Fruit fly (Drosophila melanogaster) whole organism, wandering third instar larva: ENCODE measurements around the gene Cdc6.

ENCODE experiments used
- Abd-B ChIP-seq: fragments of >200 bp; optimal IDR thresholded peaks from 2 replicates; lab custom pipeline; 2017; ENCODE audit warnings: missing biosample characterization, missing genetic modification characterization
- CG32264 ChIP-seq: fragments of 200-800 bp; sonication (Bioruptor generic); optimal IDR thresholded peaks from 2 replicates; lab custom pipeline; 2016; ENCODE audit warnings: missing biosample characterization, missing genetic modification characterization
- CG9705 ChIP-seq: fragments of 200-800 bp; sonication (Bioruptor generic); optimal IDR thresholded peaks from 2 replicates; lab custom pipeline; 2018; ENCODE audit warnings: missing biosample characterization, mild to moderate bottlenecking, missing genetic modification characterization
- CrebA ChIP-seq: fragments of 200-800 bp; sonication (Bioruptor generic); optimal IDR thresholded peaks from 2 replicates; lab custom pipeline; 2016; ENCODE audit warnings: missing biosample characterization, mild to moderate bottlenecking, missing genetic modification characterization, borderline replicate concordance
- Dfd ChIP-seq: fragments of >200 bp; optimal IDR thresholded peaks from 2 replicates; lab custom pipeline; 2017; ENCODE audit warnings: missing biosample characterization, missing genetic modification characterization
- Dif ChIP-seq: fragments of 200-275, 200-300 bp; sonication (Bioruptor generic); optimal IDR thresholded peaks from 2 replicates; lab custom pipeline; 2018; ENCODE audit warnings: missing biosample characterization, missing genetic modification characterization; ENCODE audit not compliant: partially characterized antibody
- GATAd ChIP-seq: sonication (Bioruptor generic); optimal IDR thresholded peaks from 2 replicates; lab custom pipeline; 2016; ENCODE audit warnings: missing biosample characterization, missing genetic modification characterization
- HLH106 ChIP-seq: fragments of 200-800 bp; optimal IDR thresholded peaks from 3 replicates; lab custom pipeline; 2019; ENCODE audit warnings: missing biosample characterization, mild to moderate bottlenecking, missing genetic modification characterization, moderate library complexity
- Hnf4 ChIP-seq: fragments of 200-800 bp; sonication (Bioruptor generic); optimal IDR thresholded peaks from 2 replicates; lab custom pipeline; 2016; ENCODE audit warnings: missing biosample characterization, mild to moderate bottlenecking, missing genetic modification characterization
- Hr78 ChIP-seq: fragments of >200 bp; optimal IDR thresholded peaks from 2 replicates; lab custom pipeline; 2017; ENCODE audit warnings: missing biosample characterization, missing genetic modification characterization
- Hr83 ChIP-seq: fragments of 200-300 bp; sonication (Bioruptor generic); optimal IDR thresholded peaks from 2 replicates; lab custom pipeline; 2016; ENCODE audit warnings: missing biosample characterization, mild to moderate bottlenecking, missing genetic modification characterization, moderate library complexity; ENCODE audit not compliant: poor library complexity, severe bottlenecking
- Jra ChIP-seq: sonication (Bioruptor generic); optimal IDR thresholded peaks from 2 replicates; lab custom pipeline; 2016; ENCODE audit warnings: missing biosample characterization, missing genetic modification characterization
- Mio ChIP-seq: sonication (Bioruptor generic); optimal IDR thresholded peaks from 2 replicates; lab custom pipeline; 2016; ENCODE audit warnings: missing biosample characterization, missing genetic modification characterization
- Myc ChIP-seq: fragments of >200 bp; optimal IDR thresholded peaks from 2 replicates; lab custom pipeline; 2017
- N ChIP-seq: fragments of >200 bp; optimal IDR thresholded peaks from 2 replicates; lab custom pipeline; 2018; ENCODE audit warnings: missing biosample characterization, missing external identifiers, missing genetic modification characterization
- OdsH ChIP-seq: fragments of 200-800 bp; sonication (Bioruptor generic); optimal IDR thresholded peaks from 2 replicates; lab custom pipeline; 2016; ENCODE audit warnings: missing biosample characterization, mild to moderate bottlenecking, missing genetic modification characterization
- Rel ChIP-seq, 2 experiments: fragments of 200-800 bp; sonication (Bioruptor generic) in 1 of 2; optimal IDR thresholded peaks; 2 replicates in 1 of 2; 3 replicates in 1 of 2; lab custom pipeline; 2016 to 2019; ENCODE audit warnings: mild to moderate bottlenecking in 2 of 2, missing biosample characterization in 2 of 2, missing genetic modification characterization in 2 of 2, moderate library complexity in 1 of 2
- Sp1 ChIP-seq: fragments of 200-800 bp; sonication (Bioruptor generic); optimal IDR thresholded peaks from 3 replicates; lab custom pipeline; 2019; ENCODE audit warnings: missing biosample characterization, mild to moderate bottlenecking, missing genetic modification characterization, moderate library complexity
- Vsx2 ChIP-seq: fragments of 200-300, 225-300 bp; sonication (Bioruptor generic); optimal IDR thresholded peaks from 2 replicates; lab custom pipeline; 2018; ENCODE audit warnings: missing biosample characterization, missing genetic modification characterization; ENCODE audit not compliant: partially characterized antibody
- br ChIP-seq: fragments of 200-800 bp; sonication (Bioruptor generic); optimal IDR thresholded peaks from 2 replicates; lab custom pipeline; 2016; ENCODE audit warnings: missing biosample characterization, missing genetic modification characterization
- brk ChIP-seq: fragments of 200-800 bp; sonication (Bioruptor generic); optimal IDR thresholded peaks from 2 replicates; lab custom pipeline; 2016; ENCODE audit warnings: missing biosample characterization, mild to moderate bottlenecking, missing genetic modification characterization
- dl ChIP-seq, 2 experiments: fragments of 175-275, 200-275 bp in 1 of 2; fragments of 200-275 bp in 1 of 2; sonication (Bioruptor generic); optimal IDR thresholded peaks; lab custom pipeline; 2018; ENCODE audit warnings: mild to moderate bottlenecking in 2 of 2, missing biosample characterization in 2 of 2, missing genetic modification characterization in 2 of 2, moderate library complexity in 2 of 2; ENCODE audit not compliant: partially characterized antibody in 2 of 2, insufficient read depth in 1 of 2
- dmrt93B ChIP-seq: fragments of 200-800 bp; sonication (Bioruptor generic); optimal IDR thresholded peaks from 2 replicates; lab custom pipeline; 2018; ENCODE audit warnings: missing biosample characterization, mild to moderate bottlenecking, missing genetic modification characterization
- dsf ChIP-seq: sonication (Bioruptor generic); optimal IDR thresholded peaks from 2 replicates; lab custom pipeline; 2016; ENCODE audit warnings: missing biosample characterization, missing genetic modification characterization, borderline replicate concordance
- ey ChIP-seq: fragments of 200-800 bp; sonication (Bioruptor generic); optimal IDR thresholded peaks from 2 replicates; lab custom pipeline; 2016; ENCODE audit warnings: missing biosample characterization, missing genetic modification characterization
- foxo ChIP-seq, 2 experiments: fragments of 200-800 bp; sonication (Bioruptor generic); optimal IDR thresholded peaks; 2 replicates in 1 of 2; 3 replicates in 1 of 2; lab custom pipeline; 2016 to 2017; ENCODE audit warnings: missing biosample characterization in 2 of 2, missing genetic modification characterization in 2 of 2
- fru ChIP-seq: fragments of 200-800 bp; sonication (Bioruptor generic); optimal IDR thresholded peaks from 3 replicates; lab custom pipeline; 2016; ENCODE audit warnings: missing biosample characterization, mild to moderate bottlenecking, missing genetic modification characterization
- h ChIP-seq: fragments of 200-800 bp; sonication (Bioruptor generic); optimal IDR thresholded peaks from 3 replicates; lab custom pipeline; 2016; ENCODE audit warnings: missing biosample characterization, mild to moderate bottlenecking, missing genetic modification characterization
- jim ChIP-seq: fragments of 175-275, 200-325 bp; sonication (Bioruptor generic); optimal IDR thresholded peaks from 2 replicates; lab custom pipeline; 2016; ENCODE audit warnings: missing biosample characterization, mild to moderate bottlenecking, missing genetic modification characterization
- lola ChIP-seq: fragments of >200 bp; optimal IDR thresholded peaks from 2 replicates; lab custom pipeline; 2017; ENCODE audit warnings: missing biosample characterization, missing genetic modification characterization
- pan ChIP-seq: fragments of >200 bp; optimal IDR thresholded peaks from 2 replicates; lab custom pipeline; 2017
- psq ChIP-seq: fragments of 200-800 bp; sonication (Bioruptor generic); optimal IDR thresholded peaks from 3 replicates; lab custom pipeline; 2017; ENCODE audit warnings: missing biosample characterization, mild to moderate bottlenecking, missing genetic modification characterization, moderate library complexity
- rgr ChIP-seq: fragments of 200-800 bp; sonication (Bioruptor generic); optimal IDR thresholded peaks from 3 replicates; lab custom pipeline; 2016; ENCODE audit warnings: missing biosample characterization, mild to moderate bottlenecking, missing genetic modification characterization
- sage ChIP-seq: fragments of 200-800 bp; sonication (Bioruptor generic); optimal IDR thresholded peaks from 2 replicates; lab custom pipeline; 2016; ENCODE audit warnings: missing biosample characterization, mild to moderate bottlenecking, missing genetic modification characterization
- sv ChIP-seq: fragments of 200-800 bp; sonication (Bioruptor generic); optimal IDR thresholded peaks from 3 replicates; lab custom pipeline; 2016; ENCODE audit warnings: missing biosample characterization, missing genetic modification characterization
- tai ChIP-seq: sonication (Bioruptor generic); optimal IDR thresholded peaks from 2 replicates; lab custom pipeline; 2016; ENCODE audit warnings: missing biosample characterization, missing genetic modification characterization
- usp ChIP-seq: fragments of >200 bp; optimal IDR thresholded peaks from 2 replicates; lab custom pipeline; 2017; ENCODE audit warnings: missing biosample characterization, missing genetic modification characterization
- woc ChIP-seq: sonication (Bioruptor generic); optimal IDR thresholded peaks from 2 replicates; lab custom pipeline; 2016; ENCODE audit warnings: missing biosample characterization, mild to moderate bottlenecking, missing genetic modification characterization

Cdc6 gene

DNA sequence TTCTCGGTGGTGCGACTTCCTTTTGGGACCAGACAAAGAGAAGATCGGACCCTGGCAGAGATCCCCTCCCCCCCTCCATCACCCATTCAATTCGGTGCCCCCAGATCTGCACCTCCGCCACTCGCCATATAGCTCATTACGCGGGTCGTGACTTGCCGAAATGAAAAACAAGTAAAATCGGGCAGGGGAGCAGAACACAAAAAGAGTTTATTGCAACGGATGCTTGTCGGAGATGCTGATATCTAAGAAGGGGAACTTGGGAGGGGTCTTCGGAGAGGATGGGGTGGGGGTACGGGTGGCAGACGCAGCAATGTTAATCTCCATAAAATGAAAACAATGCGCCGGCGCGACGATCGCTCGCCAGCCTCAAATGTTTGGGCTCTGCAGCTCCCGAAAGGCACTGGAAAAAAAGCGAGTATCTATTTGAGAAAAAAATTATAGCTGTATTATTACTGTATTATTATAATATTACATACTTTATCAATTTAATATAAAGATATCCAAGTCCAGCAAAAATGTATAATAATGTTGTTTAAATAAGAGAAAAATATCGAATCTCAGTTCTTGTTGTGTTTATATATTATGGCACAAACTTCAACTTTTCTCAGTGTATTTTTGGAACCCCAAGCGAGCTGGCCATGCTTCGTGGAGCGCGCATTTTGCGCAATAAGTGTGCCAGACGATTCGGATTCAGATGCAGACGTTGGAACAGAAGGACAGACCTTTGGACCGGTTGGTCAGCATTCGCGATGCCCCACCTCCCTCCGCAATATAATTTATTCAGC, 34.1 kb upstream of the Cdc6 start:
- TF ChIP-seq rgr (GFP tag; lab: Kevin White, UChicago) (peak; percentile 89), brk (GFP tag; lab: Kevin White, UChicago) (peak; percentile 87), dsf (GFP tag; lab: Kevin White, UChicago) (peak; percentile 17), GATAd (no peak), foxo (GFP tag; optimal IDR thresholded peaks at IDR 0.05; lab: Kevin White, UChicago) (peak in 1 of 2 experiments; percentile 89), Dif (GFP tag; lab: Kevin White, UChicago) (peak; percentile 45), Hnf4 (GFP tag; lab: Kevin White, UChicago) (peak; percentile 78), dmrt93B (peak; percentile 80), Abd-B (GFP tag; lab: Kevin White, UChicago) (no peak), h (GFP tag; lab: Kevin White, UChicago) (peak; percentile 80), woc (GFP tag; lab: Kevin White, UChicago) (peak; percentile 63), Mio (GFP tag; lab: Kevin White, UChicago) (no peak), CG9705 (GFP tag; lab: Kevin White, UChicago) (peak; percentile 82), CG32264 (GFP tag; lab: Kevin White, UChicago) (peak; percentile 21), usp (GFP tag; lab: Kevin White, UChicago) (no peak), Myc (lab: Kevin White, UChicago) (no peak), Sp1 (GFP tag; lab: Kevin White, UChicago) (peak; percentile 93), sage (GFP tag; lab: Kevin White, UChicago) (peak; percentile 64), sv (GFP tag; lab: Kevin White, UChicago) (no peak), pan (lab: Kevin White, UChicago) (no peak), lola (no peak), fru (GFP tag; lab: Kevin White, UChicago) (peak; percentile 79), N (GFP tag; lab: Kevin White, UChicago) (no peak), CrebA (no peak), dl (GFP tag; optimal IDR thresholded peaks at IDR 0.05; lab: Kevin White, UChicago; ENCODE audit: insufficient read depth in 1 of 2, partially characterized antibody in 2 of 2) (no peak), psq (GFP tag; lab: Kevin White, UChicago) (peak; percentile 85), Dfd (GFP tag; lab: Kevin White, UChicago) (no peak), OdsH (GFP tag; lab: Kevin White, UChicago) (peak; percentile 90), jim (GFP tag; lab: Kevin White, UChicago) (no peak), Hr83 (GFP tag; lab: Kevin White, UChicago) (no peak), Rel (GFP tag; optimal IDR thresholded peaks at IDR 0.05; lab: Kevin White, UChicago) (peak; percentile 63), Rel (tag; optimal IDR thresholded peaks at IDR 0.05; lab: Kevin White, UChicago) (peak; percentile 62), Jra (GFP tag; lab: Kevin White, UChicago) (no peak), Hr78 (GFP tag; lab: Kevin White, UChicago) (no peak), ey (GFP tag; lab: Kevin White, UChicago) (peak; percentile 67), Vsx2 (peak; percentile 52), HLH106 (peak; percentile 92), tai (no peak), br (GFP tag; lab: Kevin White, UChicago) (peak; percentile 61)

DNA sequence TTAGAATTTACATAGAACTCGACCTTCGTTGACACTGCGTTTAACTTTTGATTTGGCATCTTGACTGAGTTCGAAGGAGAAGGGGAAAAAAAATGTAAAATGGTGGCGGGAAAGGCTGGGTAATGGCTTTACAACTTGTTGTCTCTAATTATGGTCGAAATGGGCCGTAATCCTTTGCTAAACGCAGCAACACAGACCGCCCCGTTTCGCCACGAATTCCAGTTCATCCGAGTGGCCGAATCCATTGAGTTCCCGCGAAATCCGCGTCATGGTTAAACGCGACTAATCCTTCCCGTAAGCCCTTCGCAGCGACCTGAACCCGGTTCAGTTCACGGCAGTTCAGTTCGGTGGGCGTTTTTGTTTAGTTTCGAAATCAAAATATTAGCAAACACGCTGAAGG, 32.2 kb upstream of the Cdc6 start:
- TF ChIP-seq CG9705 (GFP tag; lab: Kevin White, UChicago) (no peak), CrebA (no peak), Rel (GFP tag; optimal IDR thresholded peaks at IDR 0.05; lab: Kevin White, UChicago) (no peak), Rel (tag; optimal IDR thresholded peaks at IDR 0.05; lab: Kevin White, UChicago) (no peak), jim (GFP tag; lab: Kevin White, UChicago) (no peak)
